Worm (Caenorhabditis elegans) whole organism, early embryonic: ENCODE measurements around the gene C10F3.7.

ENCODE experiments used
- B0310.2 ChIP-seq: sonication (generic microtip); optimal IDR thresholded peaks from 2 replicates; lab custom pipeline; 2016; ENCODE audit warnings: mild to moderate bottlenecking, missing genetic modification characterization, missing compliant biosample characterization
- F13C5.2 ChIP-seq: sonication (generic microtip); optimal IDR thresholded peaks from 2 replicates; lab custom pipeline; 2017; ENCODE audit warnings: mild to moderate bottlenecking, missing genetic modification characterization, inconsistent platforms, missing compliant biosample characterization
- aly-1 ChIP-seq: sonication (generic microtip); optimal IDR thresholded peaks from 2 replicates; lab custom pipeline; 2016; ENCODE audit warnings: missing genetic modification characterization, missing compliant biosample characterization
- ama-1 ChIP-seq: fragments of 150-350 bp; optimal IDR thresholded peaks from 2 replicates; lab custom pipeline; 2014
- ceh-13 ChIP-seq: fragments of 200-800 bp; sonication (Bioruptor generic); optimal IDR thresholded peaks from 2 replicates; lab custom pipeline; 2018; ENCODE audit warnings: mild to moderate bottlenecking, missing genetic modification characterization, missing compliant biosample characterization
- ceh-36 ChIP-seq: sonication (generic microtip); optimal IDR thresholded peaks from 2 replicates; lab custom pipeline; 2016; ENCODE audit warnings: missing genetic modification characterization, inconsistent platforms, missing compliant biosample characterization
- ets-7 ChIP-seq: sonication (generic microtip); optimal IDR thresholded peaks from 2 replicates; lab custom pipeline; 2016; ENCODE audit warnings: missing genotype, missing genetic modification characterization, missing compliant biosample characterization
- flt-1 ChIP-seq: fragments of 200-800 bp; sonication (Bioruptor generic); IDR thresholded peaks from 2 replicates; pipeline ENCODE4 v1.3.6; 2022; ENCODE audit warnings: missing genetic modification characterization, missing compliant biosample characterization
- hmbx-1 ChIP-seq: sonication (generic microtip); optimal IDR thresholded peaks from 2 replicates; lab custom pipeline; 2016; ENCODE audit warnings: mild to moderate bottlenecking, missing genetic modification characterization, missing compliant biosample characterization
- hmg-4 ChIP-seq: fragments of 200-800 bp; sonication (Bioruptor generic); optimal IDR thresholded peaks from 2 replicates; lab custom pipeline; 2018; ENCODE audit warnings: mild to moderate bottlenecking, missing genetic modification characterization, missing compliant biosample characterization
- hnd-1 ChIP-seq: sonication (generic microtip); optimal IDR thresholded peaks from 2 replicates; lab custom pipeline; 2016; ENCODE audit warnings: missing genetic modification characterization, missing compliant biosample characterization
- pes-1 ChIP-seq: fragments of 200-800 bp; sonication (Bioruptor generic); IDR thresholded peaks from 2 replicates; pipeline ENCODE4 v1.3.6; 2022; ENCODE audit warnings: missing genetic modification reagents, missing genetic modification characterization, missing compliant biosample characterization
- scrt-1 ChIP-seq: fragments of 200-800 bp; sonication (Bioruptor generic); IDR thresholded peaks from 2 replicates; pipeline ENCODE4 v1.3.6; 2022; ENCODE audit warnings: missing genetic modification characterization, missing compliant biosample characterization
- sea-1 ChIP-seq: fragments of 200-800 bp; sonication (Bioruptor generic); conservative IDR thresholded peaks from 2 replicates; pipeline ENCODE4 v1.3.6; 2022; ENCODE audit warnings: missing genetic modification characterization, missing compliant biosample characterization
- tbx-11 ChIP-seq: fragments of 200-800 bp; sonication (Bioruptor generic); IDR thresholded peaks from 2 replicates; pipeline ENCODE4 v1.3.6; 2022; ENCODE audit warnings: missing genetic modification characterization, missing compliant biosample characterization
- tbx-37 ChIP-seq: fragments of 200-800 bp; sonication (Bioruptor generic); conservative IDR thresholded peaks from 2 replicates; pipeline ENCODE4 v1.3.6; 2022; ENCODE audit warnings: missing genetic modification reagents, missing genetic modification characterization, missing compliant biosample characterization
- tra-4 ChIP-seq: sonication (generic microtip); optimal IDR thresholded peaks from 2 replicates; lab custom pipeline; 2017; ENCODE audit warnings: missing genetic modification characterization, missing compliant biosample characterization

Gene C10F3.7

DNA sequence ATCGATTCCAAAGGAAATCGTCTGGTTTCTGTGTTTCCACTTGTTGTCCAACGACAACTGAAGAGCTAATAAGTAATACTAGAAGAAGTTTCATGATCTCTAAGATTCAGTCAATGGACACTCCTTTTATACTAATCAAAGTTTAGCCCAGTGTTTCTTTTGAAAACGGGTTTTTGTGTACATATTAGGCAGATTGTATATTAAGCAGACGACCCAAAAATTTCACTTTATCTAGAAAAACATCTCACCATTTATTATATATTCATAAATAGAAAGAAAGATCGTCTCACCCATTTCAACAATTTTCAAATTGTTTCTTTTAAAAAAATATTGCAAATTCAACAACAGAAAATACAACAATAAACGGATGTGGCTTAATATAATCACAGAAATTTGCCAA, at the start of gene C10F3.7:
Gene C10F3.7, minus strand, starts transcription at position 101 of the 400 bp plus-strand sequence.
- TF ChIP-seq aly-1 (tag; lab: Kevin White, UChicago), result no peak
- no peak for TF ChIP-seq B0310.2 (tag; lab: Kevin White, UChicago)
- no peak for TF ChIP-seq hmbx-1

DNA sequence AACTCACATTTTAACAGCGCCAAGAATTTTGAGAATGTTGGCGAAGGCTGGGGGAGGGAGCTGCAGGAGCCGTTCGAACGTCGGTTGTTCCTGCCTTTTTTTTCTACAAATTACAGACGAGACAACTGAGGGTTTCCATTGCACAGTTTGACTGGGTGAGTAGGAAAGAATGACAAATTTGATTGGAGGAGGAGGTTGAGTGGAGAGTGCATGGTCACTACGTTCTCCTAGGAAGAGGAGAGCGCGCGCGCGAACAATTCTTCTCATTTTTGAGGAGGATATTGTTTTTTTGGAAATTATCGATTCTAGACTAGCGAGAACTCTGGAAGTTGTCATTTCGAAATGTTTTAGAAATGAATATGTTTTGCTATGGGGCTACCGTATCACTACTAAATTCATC, 48.1 kb upstream of the C10F3.7 start, which contains the start of gene dhs-17:
Gene dhs-17, minus strand, starts transcription at position 101 of the 400 bp plus-strand sequence.
- TF ChIP-seq ets-7 (tag; lab: Kevin White, UChicago) (no peak), tbx-11 (GFP tag; lab: Robert Waterston, UW) (no peak), ama-1 (lab: Kevin White, UChicago) (no peak), scrt-1 (GFP tag; lab: Robert Waterston, UW) (no peak)

DNA sequence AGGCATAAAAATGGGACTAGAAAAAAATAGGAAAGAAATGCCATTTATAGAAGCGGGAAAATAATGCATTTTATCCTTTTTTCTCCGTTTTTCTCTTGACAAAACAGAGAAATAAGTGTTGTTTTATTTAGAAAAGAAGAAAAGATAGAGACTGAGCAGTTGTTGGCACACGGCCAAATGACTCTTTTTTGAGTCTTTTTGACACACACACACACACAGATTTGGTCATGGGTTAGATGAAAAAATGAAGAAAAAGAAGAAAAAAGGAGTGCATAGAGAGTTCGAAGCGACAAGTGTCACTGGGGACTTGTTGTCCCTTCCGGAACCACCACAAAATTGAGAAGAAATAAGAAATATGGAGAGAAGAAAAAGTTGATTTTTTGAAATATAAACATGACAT, 46.9 kb upstream of the C10F3.7 start:
- no peak for TF ChIP-seq flt-1
- TF ChIP-seq tbx-11 (GFP tag; lab: Robert Waterston, UW), result no peak
- no peak for TF ChIP-seq scrt-1 (GFP tag; lab: Robert Waterston, UW)
- no peak for TF ChIP-seq hmbx-1

DNA sequence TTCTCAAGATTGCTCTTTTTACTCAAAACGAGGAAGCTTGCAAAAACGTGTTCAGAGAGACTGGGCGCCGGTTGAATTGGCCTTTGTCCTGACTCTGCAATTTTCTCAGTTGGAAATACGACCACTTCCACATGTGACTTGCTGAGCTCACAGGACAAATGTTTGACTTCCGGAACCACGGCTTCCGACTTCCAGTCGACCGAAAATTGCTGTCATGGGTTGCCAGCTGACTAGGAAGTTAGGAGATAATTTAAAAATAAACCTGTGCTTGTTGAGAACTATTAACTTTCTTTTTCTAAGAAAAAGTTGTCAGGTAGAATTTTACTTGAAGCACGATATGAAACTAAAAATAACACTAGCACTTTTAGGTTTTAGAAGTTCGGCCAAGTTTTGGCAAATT, 44.9 kb upstream of the C10F3.7 start:
- TF ChIP-seq hnd-1, result no peak
- no peak for TF ChIP-seq sea-1 (GFP tag; lab: Robert Waterston, UW)
- no peak for TF ChIP-seq ama-1 (lab: Kevin White, UChicago)
- no peak for TF ChIP-seq B0310.2 (tag; lab: Kevin White, UChicago)
- no peak for TF ChIP-seq tbx-37 (GFP tag; lab: Robert Waterston, UW)
- TF ChIP-seq flt-1, result no peak

DNA sequence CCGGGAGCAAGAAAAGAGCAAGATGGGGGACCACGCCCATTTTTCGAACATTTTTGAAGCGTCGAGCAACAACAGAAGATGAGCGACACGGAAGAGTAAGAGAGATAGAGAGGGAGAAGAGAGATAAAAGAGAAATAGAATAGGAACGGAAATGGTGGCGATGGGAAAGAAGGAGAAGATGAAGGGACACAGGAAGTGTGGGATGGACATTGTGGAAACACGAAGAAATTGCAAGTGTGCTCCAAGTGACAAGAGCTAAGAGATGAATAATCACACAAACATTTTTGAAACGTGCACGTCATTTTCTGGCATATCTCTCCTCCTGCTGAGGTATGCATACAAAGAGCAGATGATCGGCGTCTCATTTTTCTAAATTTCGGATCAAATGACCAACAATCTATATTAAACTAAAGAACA, 43.9 kb upstream of the C10F3.7 start:
- no peak for TF ChIP-seq hnd-1
- TF ChIP-seq B0310.2 (tag; lab: Kevin White, UChicago), result no peak
- no peak for TF ChIP-seq scrt-1 (GFP tag; lab: Robert Waterston, UW)
- no peak for TF ChIP-seq tbx-37 (GFP tag; lab: Robert Waterston, UW)
- TF ChIP-seq ama-1 (lab: Kevin White, UChicago), result no peak
- TF ChIP-seq ets-7 (tag; lab: Kevin White, UChicago), result no peak
- no peak for TF ChIP-seq ceh-36 (tag; lab: Kevin White, UChicago)
- no peak for TF ChIP-seq tra-4 (tag; lab: Kevin White, UChicago)
- no peak for TF ChIP-seq hmg-4 (GFP tag; lab: Kevin White, UChicago)
- no peak for TF ChIP-seq sea-1 (GFP tag; lab: Robert Waterston, UW)
- TF ChIP-seq tbx-11 (GFP tag; lab: Robert Waterston, UW), result no peak
- TF ChIP-seq aly-1 (tag; lab: Kevin White, UChicago), result no peak
- TF ChIP-seq pes-1 (GFP tag; lab: Robert Waterston, UW), result no peak
- no peak for TF ChIP-seq flt-1
- TF ChIP-seq hmbx-1, result no peak
- TF ChIP-seq ceh-13 (GFP tag; lab: Kevin White, UChicago), result no peak
- TF ChIP-seq F13C5.2 (tag; lab: Kevin White, UChicago), result no peak

DNA sequence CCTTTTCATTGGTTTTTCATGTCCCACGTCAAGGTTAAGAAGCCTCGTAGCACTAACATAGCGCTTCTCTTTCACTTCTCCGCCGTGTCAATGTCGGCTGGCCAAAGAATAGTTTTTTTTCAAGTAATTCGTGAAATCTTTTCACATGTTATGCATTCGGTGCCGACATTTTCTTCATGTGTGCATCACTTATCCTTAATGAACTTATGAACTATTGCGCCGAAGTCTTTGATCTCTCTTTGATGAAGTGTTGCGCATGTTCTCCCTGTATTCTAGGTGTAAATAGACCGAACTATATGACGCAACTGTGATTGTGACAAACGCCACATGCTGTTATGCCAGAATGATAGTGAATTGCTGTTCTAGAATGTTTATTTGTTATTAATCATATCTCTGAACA, 35.4 kb upstream of the C10F3.7 start:
- TF ChIP-seq pes-1 (GFP tag; lab: Robert Waterston, UW), result no peak
- TF ChIP-seq B0310.2 (tag; lab: Kevin White, UChicago), result no peak
- TF ChIP-seq flt-1, result no peak
- no peak for TF ChIP-seq hnd-1

DNA sequence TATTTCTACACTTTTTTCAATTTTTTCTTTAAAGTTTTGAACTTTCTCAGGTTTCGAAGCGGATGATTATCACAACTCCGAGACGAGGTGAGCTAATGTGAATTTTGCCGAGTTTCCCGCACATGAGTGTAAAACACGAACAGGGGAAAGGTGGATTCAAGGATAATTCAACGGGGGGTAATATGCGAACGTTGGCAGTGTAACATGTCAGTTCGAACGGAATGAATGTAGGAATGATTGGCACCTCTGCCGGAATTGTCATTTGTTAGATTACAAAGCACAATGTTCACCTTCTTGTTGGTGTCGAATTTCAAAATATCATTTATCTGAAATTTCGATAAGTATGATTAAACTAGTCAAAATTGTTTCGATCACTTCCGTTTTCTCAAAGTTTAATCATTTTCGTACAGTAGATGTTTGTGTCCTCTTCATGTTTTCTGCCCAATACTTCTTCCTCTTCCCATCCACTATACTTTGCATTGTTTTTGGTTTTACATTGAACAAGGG, 32.3 kb upstream of the C10F3.7 start, which contains the start of gene picc-1:
Gene picc-1, plus strand, starts transcription at position 51 of the 507 bp plus-strand sequence.
- TF ChIP-seq ceh-13 (GFP tag; lab: Kevin White, UChicago) (no peak), pes-1 (GFP tag; lab: Robert Waterston, UW) (no peak), ama-1 (lab: Kevin White, UChicago) (no peak), tbx-37 (GFP tag; lab: Robert Waterston, UW) (no peak), tra-4 (tag; lab: Kevin White, UChicago) (no peak)

DNA sequence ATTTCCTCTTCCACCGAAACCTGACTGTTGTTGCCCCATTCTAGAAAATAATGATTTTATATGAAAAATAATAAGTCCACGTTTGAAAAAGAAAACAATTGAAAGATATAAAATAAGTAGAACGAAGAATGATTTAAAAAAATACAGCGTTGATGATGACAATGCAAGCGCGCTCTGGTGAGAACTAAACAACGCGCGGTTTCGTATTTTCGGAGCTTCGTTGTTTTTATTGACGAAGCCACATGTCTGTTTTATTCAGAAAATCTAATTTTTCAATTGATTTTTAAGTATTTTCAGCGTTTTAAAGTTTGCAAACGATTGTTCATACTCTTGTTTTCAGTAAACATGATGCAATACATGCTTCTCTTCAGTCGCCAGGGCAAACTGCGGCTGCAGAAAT, 31.0 kb upstream of the C10F3.7 start, which contains the start of the genes rpt-2 and aps-1:
Gene rpt-2, minus strand, starts transcription at position 40 of the 400 bp plus-strand sequence.
Gene aps-1, plus strand, starts transcription at position 341 of the 400 bp plus-strand sequence.
- TF ChIP-seq F13C5.2 (tag; lab: Kevin White, UChicago) (peak; percentile 48), ama-1 (lab: Kevin White, UChicago) (no peak)

DNA sequence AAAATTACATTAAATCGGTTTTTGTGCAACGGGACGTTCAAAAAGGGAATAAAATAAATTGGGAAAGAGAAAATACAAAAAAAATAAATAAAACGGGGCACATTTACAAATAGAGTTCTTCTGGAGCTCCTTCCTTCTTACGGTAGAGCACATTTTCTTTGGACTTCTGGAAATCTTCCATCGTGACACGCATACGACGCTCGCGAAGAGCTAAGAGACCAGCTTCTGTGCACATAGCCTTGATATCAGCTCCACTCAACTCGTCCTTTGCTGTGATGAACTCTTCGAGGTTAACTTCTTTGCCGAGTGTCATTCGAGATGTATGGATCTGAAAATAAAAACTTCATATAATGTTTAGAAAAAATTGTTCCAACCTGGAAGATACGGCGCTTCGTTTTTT, 29.4 kb upstream of the C10F3.7 start:
- TF ChIP-seq flt-1 (no peak), hmbx-1 (no peak), pes-1 (GFP tag; lab: Robert Waterston, UW) (no peak), ceh-13 (GFP tag; lab: Kevin White, UChicago) (no peak), tbx-37 (GFP tag; lab: Robert Waterston, UW) (no peak), F13C5.2 (tag; lab: Kevin White, UChicago) (no peak), hmg-4 (GFP tag; lab: Kevin White, UChicago) (no peak), scrt-1 (GFP tag; lab: Robert Waterston, UW) (no peak), sea-1 (GFP tag; lab: Robert Waterston, UW) (no peak), hnd-1 (no peak), ceh-36 (tag; lab: Kevin White, UChicago) (no peak), B0310.2 (tag; lab: Kevin White, UChicago) (no peak), tra-4 (tag; lab: Kevin White, UChicago) (no peak)
